Fruit fly (Drosophila melanogaster): ENCODE measurements around the gene CG14402.

DNA sequence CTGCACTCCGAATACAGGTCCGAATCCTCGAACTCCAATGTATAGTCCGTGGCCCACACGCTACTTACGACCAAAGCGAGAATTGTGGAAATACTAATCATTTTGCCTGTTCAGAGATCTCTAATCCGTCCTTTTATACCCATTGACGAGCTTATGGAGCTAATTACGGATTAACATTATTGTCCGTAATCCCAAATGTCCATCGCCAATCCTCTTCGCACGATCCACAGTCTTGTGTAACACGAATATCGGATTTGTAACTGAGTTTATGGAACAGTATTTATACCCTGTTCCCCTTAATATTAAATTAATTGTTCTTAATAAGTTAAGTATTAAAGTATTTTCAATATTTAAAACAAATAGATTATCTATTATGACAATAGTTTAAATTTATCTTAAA lies 30.7 kb upstream of the CG14402 start, which contains the start of gene CheB38a:
- TF ChIP-seq Vsx2 (GFP tag; optimal IDR thresholded peaks at IDR 0.05; ENCODE audit: partially characterized antibody) (no peak), HLH106 (tag; optimal IDR thresholded peaks at IDR 0.05) (no peak), Hr83 (GFP tag; optimal IDR thresholded peaks at IDR 0.05; ENCODE audit: poor library complexity, severe bottlenecking) (no peak), lola (GFP tag; optimal IDR thresholded peaks at IDR 0.05) (no peak), br (GFP tag; optimal IDR thresholded peaks at IDR 0.05) (no peak), ey (GFP tag; optimal IDR thresholded peaks at IDR 0.05) (no peak), foxo (GFP tag; optimal IDR thresholded peaks at IDR 0.05) (no peak)

All from whole organism, wandering third instar larva.